Worm (Caenorhabditis elegans): Measurements from ENCODE around the gene sre-15.

DNA sequence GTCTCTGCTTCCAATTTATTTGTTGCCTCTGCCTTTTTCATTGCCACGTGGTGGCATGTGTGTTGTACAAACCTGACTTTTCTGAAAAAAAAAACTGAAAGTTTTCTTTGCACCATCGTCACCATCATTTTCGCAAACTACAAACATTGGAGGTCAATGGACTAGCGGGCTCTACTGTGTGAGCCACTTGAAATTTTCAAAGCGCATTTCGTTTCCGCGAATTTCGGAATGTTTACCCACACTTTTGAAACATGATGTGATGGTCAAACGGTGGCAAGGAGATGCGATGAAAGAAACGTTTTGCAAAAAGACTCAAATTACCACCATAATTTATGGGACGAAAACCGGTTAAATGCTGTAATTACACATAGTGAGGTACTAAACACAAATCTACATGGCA is 36.7 kb downstream of the sre-15 start:
- TF ChIP-seq B0336.3 (GFP tag; IDR thresholded peaks at IDR 0.05) (peak; percentile 63; the same call in 1 of the 2 replicates), lin-54 (GFP tag; optimal IDR thresholded peaks at IDR 0.05) (peak; percentile 24), F10E7.11 (tag; optimal IDR thresholded peaks at IDR 0.05) (no peak), bed-2 (GFP tag; IDR thresholded peaks at IDR 0.05) (no peak), hmg-20 (GFP tag; IDR thresholded peaks at IDR 0.05) (no peak), snpc-4 (GFP tag; optimal IDR thresholded peaks at IDR 0.05) (no peak), snpc-4 (tag; optimal IDR thresholded peaks at IDR 0.05) (peak in 1 of 4 experiments; percentile 6), snpc-1.1 (tag; optimal IDR thresholded peaks at IDR 0.05; ENCODE audit: insufficient read depth) (no peak), repo-1 (tag; optimal IDR thresholded peaks at IDR 0.05) (no peak), dpl-1 (GFP tag; optimal IDR thresholded peaks at IDR 0.05) (no peak), zfh-2 (GFP tag; conservative IDR thresholded peaks at IDR 0.05) (no peak), pha-4 (tag; optimal IDR thresholded peaks at IDR 0.05) (peak; percentile 16), ekl-4 (GFP tag; IDR thresholded peaks at IDR 0.05) (0 out of 2 replicates have a peak, but pooled peaks have one; percentile 26), egrh-3 (GFP tag; IDR thresholded peaks at IDR 0.05) (no peak)
